Fruit fly (Drosophila melanogaster): Measurements from ENCODE around the gene Ttc1.

Ttc1 gene

dm6 chr3R:16413734-16414133 is 29.1 kb downstream of the Ttc1 start:
- no peak for TF ChIP-seq dsx (GFP tag; optimal IDR thresholded peaks at IDR 0.05; ENCODE audit: poor library complexity, severe bottlenecking)
- TF ChIP-seq Smox (GFP tag; optimal IDR thresholded peaks at IDR 0.05) = no peak
- TF ChIP-seq CG6808 (GFP tag; optimal IDR thresholded peaks at IDR 0.05) = no peak
- no peak for TF ChIP-seq CG6792 (GFP tag; optimal IDR thresholded peaks at IDR 0.05)
- no peak for TF ChIP-seq pdm3 (GFP tag; optimal IDR thresholded peaks at IDR 0.05)
- TF ChIP-seq Eip75B (GFP tag; optimal IDR thresholded peaks at IDR 0.05) = no peak
- TF ChIP-seq Ets21C (GFP tag; optimal IDR thresholded peaks at IDR 0.05) = no peak
- TF ChIP-seq CG3919 (GFP tag; optimal IDR thresholded peaks at IDR 0.05) = no peak
- TF ChIP-seq lz (GFP tag; optimal IDR thresholded peaks at IDR 0.05) = no peak
- no peak for TF ChIP-seq Sox15 (GFP tag; optimal IDR thresholded peaks at IDR 0.05)
- no peak for TF ChIP-seq Sox14 (GFP tag; optimal IDR thresholded peaks at IDR 0.05)
- no peak for TF ChIP-seq CG34406 (GFP tag; optimal IDR thresholded peaks at IDR 0.05)
- no peak for TF ChIP-seq CG3032 (tag; optimal IDR thresholded peaks at IDR 0.05)
- no peak for TF ChIP-seq Met (GFP tag; optimal IDR thresholded peaks at IDR 0.05)
- TF ChIP-seq acj6 (GFP tag; optimal IDR thresholded peaks at IDR 0.05) = no peak
- TF ChIP-seq fkh (GFP tag; optimal IDR thresholded peaks at IDR 0.05) = no peak

dm6 chr3R:16410706-16411105 is 32.1 kb downstream of the Ttc1 start:
- TF ChIP-seq salr (GFP tag; optimal IDR thresholded peaks at IDR 0.05) = no peak
- no peak for TF ChIP-seq CG8119 (GFP tag; IDR thresholded peaks at IDR 0.05)
- no peak for TF ChIP-seq svp (GFP tag)
- no peak for TF ChIP-seq Sox102F (GFP tag; optimal IDR thresholded peaks at IDR 0.05)

dm6 chr3R:16408434-16408833 is 34.4 kb downstream of the Ttc1 start:
- TF ChIP-seq lz (GFP tag; optimal IDR thresholded peaks at IDR 0.05) = no peak
- no peak for TF ChIP-seq dac (GFP tag; optimal IDR thresholded peaks at IDR 0.05)
- no peak for TF ChIP-seq Met (GFP tag; optimal IDR thresholded peaks at IDR 0.05)
- no peak for TF ChIP-seq salr (GFP tag; optimal IDR thresholded peaks at IDR 0.05)
- TF ChIP-seq Hr4 (GFP tag; optimal IDR thresholded peaks at IDR 0.05) = no peak
- TF ChIP-seq esn (GFP tag; optimal IDR thresholded peaks at IDR 0.05) = no peak
- no peak for TF ChIP-seq CG6163 (GFP tag; IDR thresholded peaks at IDR 0.05)
- no peak for TF ChIP-seq eg (GFP tag; IDR thresholded peaks at IDR 0.05)
- TF ChIP-seq Hr38 (GFP tag; optimal IDR thresholded peaks at IDR 0.05) = no peak
- no peak for TF ChIP-seq CG10669 (GFP tag; optimal IDR thresholded peaks at IDR 0.05)
- TF ChIP-seq CG15336 (GFP tag; IDR thresholded peaks at IDR 0.05) = no peak

- TF ChIP-seq cyc (GFP tag; optimal IDR thresholded peaks at IDR 0.05) = no peak
- no peak for TF ChIP-seq CG6163 (GFP tag; IDR thresholded peaks at IDR 0.05)
- TF ChIP-seq CG11762 (GFP tag; optimal IDR thresholded peaks at IDR 0.05; ENCODE audit: insufficient read depth) = no peak
- TF ChIP-seq eg (GFP tag; IDR thresholded peaks at IDR 0.05) = no peak
- no peak for TF ChIP-seq fd85E (GFP tag; optimal IDR thresholded peaks at IDR 0.05)
- no peak for TF ChIP-seq fd59A (GFP tag; optimal IDR thresholded peaks at IDR 0.05)
These were observed 36.2 kb downstream of the Ttc1 start for dm6 chr3R:16406618-16407017.

- TF ChIP-seq Sox14 (GFP tag; optimal IDR thresholded peaks at IDR 0.05) (no peak), CG32006 (GFP tag; optimal IDR thresholded peaks at IDR 0.05) (no peak), salr (GFP tag; optimal IDR thresholded peaks at IDR 0.05) (no peak), CG6792 (GFP tag; optimal IDR thresholded peaks at IDR 0.05) (no peak), acj6 (GFP tag; optimal IDR thresholded peaks at IDR 0.05) (no peak), Lpt (GFP tag; optimal IDR thresholded peaks at IDR 0.05) (no peak), ss (GFP tag; optimal IDR thresholded peaks at IDR 0.05) (no peak), CG8319 (GFP tag; optimal IDR thresholded peaks at IDR 0.05) (no peak), cyc (GFP tag; optimal IDR thresholded peaks at IDR 0.05) (no peak), fd59A (GFP tag; optimal IDR thresholded peaks at IDR 0.05) (no peak), CG7368 (GFP tag; optimal IDR thresholded peaks at IDR 0.05) (no peak), svp (GFP tag) (no peak), spab (GFP tag; optimal IDR thresholded peaks at IDR 0.05) (no peak), Ets96B (tag; optimal IDR thresholded peaks at IDR 0.05) (no peak), Sox102F (GFP tag; optimal IDR thresholded peaks at IDR 0.05) (no peak), fkh (GFP tag; optimal IDR thresholded peaks at IDR 0.05) (no peak), CG31627 (GFP tag; optimal IDR thresholded peaks at IDR 0.05) (no peak), CG3032 (tag; optimal IDR thresholded peaks at IDR 0.05) (no peak)
These were observed 39.1 kb downstream of the Ttc1 start for dm6 chr3R:16403734-16404057.
